Fruit fly (Drosophila melanogaster): Measurements from ENCODE around the gene tara.

Gene tara

DNA sequence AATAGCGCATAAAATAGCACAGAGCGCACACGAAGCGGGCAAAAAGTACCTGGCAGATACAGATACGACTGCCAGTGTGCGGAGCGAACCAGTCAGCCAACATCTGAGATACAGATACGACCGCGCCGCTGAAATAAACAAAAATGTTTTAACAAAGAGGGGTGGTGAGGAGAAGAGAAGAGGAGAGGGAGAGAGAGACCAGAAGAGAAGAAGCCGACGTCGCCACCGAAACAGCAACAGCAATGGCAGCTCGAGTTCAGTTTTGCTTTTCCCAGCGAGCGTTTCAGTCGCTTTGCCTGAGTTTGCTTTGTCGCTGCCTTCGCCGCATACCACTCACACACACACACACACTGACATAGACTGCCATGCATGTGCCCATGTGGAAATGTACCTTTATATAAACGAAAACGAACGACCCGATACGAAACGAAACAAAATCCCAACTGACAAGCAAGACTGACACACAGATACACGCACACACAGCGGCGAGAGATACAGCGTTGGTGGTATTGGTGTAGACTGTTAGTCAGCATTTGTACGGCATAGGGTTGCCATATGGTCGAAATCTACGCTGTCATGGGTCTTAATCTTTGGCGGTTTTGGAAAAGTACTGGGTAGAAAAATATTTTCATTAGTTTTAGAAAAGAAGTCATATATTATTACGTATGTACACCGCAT, 15.8 kb downstream of the tara start (continued):
- TF ChIP-seq Neu2 (GFP tag; optimal IDR thresholded peaks at IDR 0.05; ENCODE audit: borderline replicate concordance) (no peak), klu (GFP tag; IDR thresholded peaks at IDR 0.05) (no peak), NFAT (GFP tag; IDR thresholded peaks at IDR 0.05) (no peak), CG18476 (GFP tag; optimal IDR thresholded peaks at IDR 0.05) (no peak), fd96Cb (tag; optimal IDR thresholded peaks at IDR 0.05) (peak; percentile 9), vfl (GFP tag; optimal IDR thresholded peaks at IDR 0.05) (no peak), wdn (GFP tag; IDR thresholded peaks at IDR 0.05) (no peak), CG30020 (tag; optimal IDR thresholded peaks at IDR 0.05) (no peak), Fer3 (tag; optimal IDR thresholded peaks at IDR 0.05) (peak; percentile 16), Ssrp (tag; optimal IDR thresholded peaks at IDR 0.05) (no peak), zfh1 (GFP tag; IDR thresholded peaks at IDR 0.05) (no peak), Dref (GFP tag; IDR thresholded peaks at IDR 0.05) (no peak), CG14667 (GFP tag; IDR thresholded peaks at IDR 0.05) (no peak), H2.0 (GFP tag; IDR thresholded peaks at IDR 0.05) (no peak), CG2116 (GFP tag; optimal IDR thresholded peaks at IDR 0.05) (no peak), org-1 (GFP tag; optimal IDR thresholded peaks at IDR 0.05) (no peak), CG12769 (tag; optimal IDR thresholded peaks at IDR 0.05) (peak; percentile 90), Bdp1 (GFP tag; optimal IDR thresholded peaks at IDR 0.05) (no peak), C15 (GFP tag; IDR thresholded peaks at IDR 0.05) (no peak), gro (GFP tag; optimal IDR thresholded peaks at IDR 0.05) (no peak), Sry-δ (GFP tag; optimal IDR thresholded peaks at IDR 0.05) (peak; percentile 8), chn (GFP tag; optimal IDR thresholded peaks at IDR 0.05) (no peak), corto (GFP tag; optimal IDR thresholded peaks at IDR 0.05) (no peak), CG1647 (GFP tag; optimal IDR thresholded peaks at IDR 0.05) (peak; percentile 60), CG18619 (GFP tag; optimal IDR thresholded peaks at IDR 0.05) (no peak), gcm (GFP tag; optimal IDR thresholded peaks at IDR 0.05) (peak; percentile 32), unc-4 (GFP tag; IDR thresholded peaks at IDR 0.05; ENCODE audit: partially characterized antibody) (no peak), Fer1 (GFP tag; optimal IDR thresholded peaks at IDR 0.05) (peak; percentile 71), CG12236 (GFP tag; optimal IDR thresholded peaks at IDR 0.05) (no peak), sug (tag; optimal IDR thresholded peaks at IDR 0.05) (peak; percentile 79), CG18262 (tag; optimal IDR thresholded peaks at IDR 0.05) (peak; percentile 87), bigmax (GFP tag; optimal IDR thresholded peaks at IDR 0.05) (peak; percentile 61), CG16815 (GFP tag; optimal IDR thresholded peaks at IDR 0.05) (no peak), CG2202 (tag; optimal IDR thresholded peaks at IDR 0.05) (no peak), CG10979 (tag; optimal IDR thresholded peaks at IDR 0.05) (no peak), CG4360 (GFP tag; IDR thresholded peaks at IDR 0.05) (no peak), esg (GFP tag; conservative IDR thresholded peaks at IDR 0.05) (no peak), CG13775 (GFP tag; optimal IDR thresholded peaks at IDR 0.05) (no peak), CG9437 (GFP tag; optimal IDR thresholded peaks at IDR 0.05) (no peak), zen (tag; optimal IDR thresholded peaks at IDR 0.05) (no peak), gfzf (GFP tag; optimal IDR thresholded peaks at IDR 0.05) (peak; percentile 3), CG10462 (GFP tag; optimal IDR thresholded peaks at IDR 0.05) (peak; percentile 87), cad (GFP tag; optimal IDR thresholded peaks at IDR 0.05) (no peak), CG11560 (tag; IDR thresholded peaks at IDR 0.05) (no peak), NC2α (GFP tag; optimal IDR thresholded peaks at IDR 0.05) (no peak), CG11696 (GFP tag; IDR thresholded peaks at IDR 0.05) (no peak), Spps (tag; optimal IDR thresholded peaks at IDR 0.05) (no peak), Chrac-16 (GFP tag; optimal IDR thresholded peaks at IDR 0.05) (peak; percentile 31), jing (GFP tag; optimal IDR thresholded peaks at IDR 0.05) (no peak), emc (GFP tag; optimal IDR thresholded peaks at IDR 0.05) (no peak), tap (tag; optimal IDR thresholded peaks at IDR 0.05) (no peak)
